Worm (Caenorhabditis elegans) whole organism, mixed stage, embryonic: ENCODE measurements around the gene clec-173.

ENCODE experiments used
- bed-3 ChIP-seq: fragments of 200-800 bp; sonication (Bioruptor generic); optimal IDR thresholded peaks from 3 replicates; lab custom pipeline; 2018; ENCODE audit warnings: mild to moderate bottlenecking, missing genetic modification characterization, moderate library complexity, missing compliant biosample characterization
- ceh-83 ChIP-seq: fragments of 200-800 bp; sonication (Bioruptor generic); optimal IDR thresholded peaks from 2 replicates; lab custom pipeline; 2018; ENCODE audit warnings: mild to moderate bottlenecking, missing genetic modification characterization, missing compliant biosample characterization
- elt-3 ChIP-seq: fragments of 150-350 bp; optimal IDR thresholded peaks from 2 replicates; lab custom pipeline; 2014; ENCODE audit warnings: missing biosample characterization, missing genetic modification characterization
- lin-13 ChIP-seq: fragments of 150-350 bp; optimal IDR thresholded peaks from 2 replicates; lab custom pipeline; 2014; ENCODE audit warnings: missing biosample characterization, missing genetic modification characterization
- mep-1 ChIP-seq: fragments of 150-350 bp; optimal IDR thresholded peaks from 2 replicates; lab custom pipeline; 2017; ENCODE audit warnings: missing biosample characterization, missing genetic modification reagents, missing genetic modification characterization, inconsistent platforms
- nhr-237 ChIP-seq: fragments of 150-350 bp; optimal IDR thresholded peaks from 2 replicates; lab custom pipeline; 2014; ENCODE audit warnings: missing biosample characterization, missing genetic modification characterization
- nhr-28 ChIP-seq: fragments of 150-350 bp; optimal IDR thresholded peaks from 2 replicates; lab custom pipeline; 2014; ENCODE audit warnings: missing biosample characterization, missing genetic modification characterization
- pha-4 ChIP-seq: fragments of 150-350 bp; optimal IDR thresholded peaks from 2 replicates; lab custom pipeline; 2018; ENCODE audit warnings: missing biosample characterization, missing genetic modification reagents, missing genetic modification characterization
- unc-62 ChIP-seq: fragments of 150-350 bp; optimal IDR thresholded peaks from 2 replicates; lab custom pipeline; 2014; ENCODE audit warnings: missing biosample characterization, missing genetic modification reagents, missing genetic modification characterization
- ztf-11 ChIP-seq: fragments of 150-350 bp; optimal IDR thresholded peaks from 2 replicates; lab custom pipeline; 2014; ENCODE audit warnings: missing biosample characterization, missing genetic modification characterization

- TF ChIP-seq nhr-237 (tag; lab: Kevin White, UChicago) = no peak
- no peak for TF ChIP-seq unc-62 (GFP tag; lab: Kevin White, UChicago)
- no peak for TF ChIP-seq ztf-11 (tag; lab: Kevin White, UChicago)
- no peak for TF ChIP-seq ceh-83 (GFP tag; lab: Kevin White, UChicago)
- no peak for TF ChIP-seq lin-13 (tag; lab: Kevin White, UChicago)
- no peak for TF ChIP-seq pha-4
- no peak for TF ChIP-seq bed-3 (GFP tag; lab: Kevin White, UChicago)
- no peak for TF ChIP-seq elt-3 (tag; lab: Kevin White, UChicago)
- TF ChIP-seq nhr-28 = no peak
- TF ChIP-seq mep-1 (tag; lab: Kevin White, UChicago) = no peak
These were observed 7.3 kb downstream of the clec-173 start for ce11 chrIV:3260216-3260615.
